Worm (Caenorhabditis elegans) whole organism, late embryonic: ENCODE measurements around the gene C49C3.21.

Experiments
- T23F11.4 ChIP-seq: fragments of 200-800 bp; sonication (Bioruptor generic); optimal IDR thresholded peaks from 2 replicates; lab custom pipeline; 2018; ENCODE audit warnings: mild to moderate bottlenecking, missing genetic modification characterization, missing compliant biosample characterization
- ceh-9 ChIP-seq: sonication (generic microtip); optimal IDR thresholded peaks from 2 replicates; lab custom pipeline; 2016; ENCODE audit warnings: mild to moderate bottlenecking, missing genetic modification characterization, inconsistent platforms, missing compliant biosample characterization
- ets-4 ChIP-seq: sonication (generic microtip); optimal IDR thresholded peaks from 2 replicates; lab custom pipeline; 2016; ENCODE audit warnings: missing genetic modification characterization, missing compliant biosample characterization
- hlh-30 ChIP-seq: sonication (generic microtip); optimal IDR thresholded peaks from 2 replicates; lab custom pipeline; 2017; ENCODE audit warnings: antibody characterized with exemption, missing genetic modification characterization, missing compliant biosample characterization; ENCODE audit not compliant: insufficient read depth
- nfya-1 ChIP-seq: sonication (generic microtip); optimal IDR thresholded peaks from 2 replicates; lab custom pipeline; 2017; ENCODE audit warnings: missing genetic modification characterization, mild to moderate bottlenecking, missing compliant biosample characterization, antibody characterized with exemption, moderate library complexity
- nhr-232 ChIP-seq: sonication (generic microtip); optimal IDR thresholded peaks from 2 replicates; lab custom pipeline; 2016; ENCODE audit warnings: missing genetic modification characterization, missing compliant biosample characterization
- pat-9 ChIP-seq: fragments of 200-800 bp; sonication (Bioruptor generic); optimal IDR thresholded peaks from 2 replicates; lab custom pipeline; 2018; ENCODE audit warnings: mild to moderate bottlenecking, missing genetic modification characterization, moderate library complexity, missing compliant biosample characterization
- ref-2 ChIP-seq: sonication (generic microtip); optimal IDR thresholded peaks from 2 replicates; lab custom pipeline; 2016; ENCODE audit warnings: missing genetic modification characterization, missing compliant biosample characterization
- syd-9 ChIP-seq: sonication (generic microtip); optimal IDR thresholded peaks from 2 replicates; lab custom pipeline; 2016; ENCODE audit warnings: mild to moderate bottlenecking, missing genetic modification characterization, moderate library complexity, missing compliant biosample characterization
- tbx-2 ChIP-seq: sonication (generic microtip); optimal IDR thresholded peaks from 2 replicates; lab custom pipeline; 2016; ENCODE audit warnings: missing genetic modification characterization, missing compliant biosample characterization

DNA sequence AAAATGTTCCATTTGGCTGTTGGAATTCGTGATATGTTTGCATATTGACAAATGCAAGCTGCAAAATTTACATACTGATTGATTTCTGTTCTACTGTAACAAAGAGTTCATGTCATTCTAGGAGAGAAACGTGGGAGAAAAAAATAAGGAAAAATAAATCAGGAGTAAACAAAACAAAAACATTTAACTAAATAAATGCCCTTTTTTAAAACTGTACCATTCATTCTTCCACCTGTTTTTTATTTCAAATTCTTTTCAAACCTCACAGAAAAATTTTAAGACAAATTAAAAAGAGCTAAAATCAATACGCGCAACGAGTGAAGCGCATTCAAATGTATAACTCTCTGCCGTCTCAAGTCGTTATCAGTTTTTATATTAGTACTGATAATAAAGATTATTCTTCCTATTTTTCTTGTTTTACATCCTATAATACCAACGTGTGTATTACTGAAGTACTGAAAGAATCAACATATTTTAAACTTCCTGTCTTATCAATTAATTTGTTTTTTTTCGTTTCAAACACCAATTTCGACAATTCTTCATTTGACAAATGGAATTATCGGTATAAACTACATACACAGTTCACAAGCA, 3.8 kb upstream of the C49C3.21 start, which contains the start of gene C49C3.10:
- TF ChIP-seq tbx-2 (tag; lab: Kevin White, UChicago) (no peak), T23F11.4 (GFP tag; lab: Kevin White, UChicago) (no peak), nhr-232 (no peak), hlh-30 (no peak), ets-4 (tag; lab: Kevin White, UChicago) (no peak), syd-9 (no peak), ceh-9 (tag; lab: Kevin White, UChicago) (no peak), ref-2 (tag; lab: Kevin White, UChicago) (no peak), nfya-1 (no peak), pat-9 (tag; lab: Kevin White, UChicago) (no peak)
